Worm (Caenorhabditis elegans) whole organism, midembryonic: ENCODE data around the gene glb-12.

ENCODE experiments used
- T22C8.4 ChIP-seq: fragments of 200-800 bp; sonication (Bioruptor generic); IDR thresholded peaks from 2 replicates; pipeline ENCODE4 v1.3.6; 2022; ENCODE audit warnings: missing genetic modification characterization, missing compliant biosample characterization
- cog-1 ChIP-seq: sonication (generic microtip); optimal IDR thresholded peaks from 2 replicates; lab custom pipeline; 2016; ENCODE audit warnings: missing genetic modification characterization, missing compliant biosample characterization
- flt-1 ChIP-seq: fragments of 200-800 bp; sonication (Bioruptor generic); IDR thresholded peaks from 2 replicates; pipeline ENCODE4 v1.3.6; 2022; ENCODE audit warnings: missing genetic modification characterization, missing compliant biosample characterization
- klf-2 ChIP-seq: fragments of 200-800 bp; sonication (Bioruptor generic); conservative IDR thresholded peaks from 2 replicates; pipeline ENCODE4 v1.3.6; 2022; ENCODE audit warnings: missing genetic modification reagents, missing genetic modification characterization, missing compliant biosample characterization
- med-1 ChIP-seq: sonication (generic microtip); optimal IDR thresholded peaks from 2 replicates; lab custom pipeline; 2017; ENCODE audit warnings: missing genetic modification characterization, mild to moderate bottlenecking, missing compliant biosample characterization, antibody characterized with exemption, missing genetic modification reagents; ENCODE audit not compliant: insufficient read depth
- ref-1 ChIP-seq: fragments of 200-800 bp; sonication (Bioruptor generic); conservative IDR thresholded peaks from 2 replicates; pipeline ENCODE4 v1.3.6; 2022; ENCODE audit warnings: missing genetic modification reagents, missing genetic modification characterization, missing compliant biosample characterization
- tab-1 ChIP-seq: fragments of 200-800 bp; sonication (Bioruptor generic); IDR thresholded peaks from 2 replicates; pipeline ENCODE4 v1.3.6; 2022; ENCODE audit warnings: missing genetic modification characterization, missing compliant biosample characterization
- ztf-23 ChIP-seq: fragments of 200-800 bp; sonication (Bioruptor generic); IDR thresholded peaks from 2 replicates; pipeline ENCODE4 v1.3.6; 2022; ENCODE audit warnings: missing genetic modification reagents, missing genetic modification characterization, missing compliant biosample characterization
- ztf-29 ChIP-seq: fragments of 200-800 bp; sonication (Bioruptor generic); IDR thresholded peaks from 2 replicates; pipeline ENCODE4 v1.3.6; 2022; ENCODE audit warnings: missing genetic modification reagents, missing genetic modification characterization, missing compliant biosample characterization

Gene glb-12

ce11 chrII:10731552-10731951 is at the start of gene glb-12:
Gene glb-12 (minus strand): TSS chrII:10731652.
- TF ChIP-seq klf-2 (GFP tag; lab: Robert Waterston, UW) (no peak), cog-1 (tag; lab: Kevin White, UChicago) (no peak), ztf-29 (GFP tag; lab: Robert Waterston, UW) (no peak), T22C8.4 (GFP tag; lab: Robert Waterston, UW) (no peak), tab-1 (GFP tag; lab: Robert Waterston, UW) (no peak), med-1 (no peak)

ce11 chrII:10778026-10778425 is 46.6 kb upstream of the glb-12 start, which contains the start of gene mpz-1:
Gene mpz-1 (minus strand): TSS chrII:10778126.
- TF ChIP-seq ref-1 (GFP tag; lab: Robert Waterston, UW) = no peak
- no peak for TF ChIP-seq ztf-23
- no peak for TF ChIP-seq klf-2 (GFP tag; lab: Robert Waterston, UW)
- no peak for TF ChIP-seq cog-1 (tag; lab: Kevin White, UChicago)
- TF ChIP-seq T22C8.4 (GFP tag; lab: Robert Waterston, UW) = no peak
- no peak for TF ChIP-seq med-1
- TF ChIP-seq tab-1 (GFP tag; lab: Robert Waterston, UW) = no peak
- no peak for TF ChIP-seq ztf-29 (GFP tag; lab: Robert Waterston, UW)
- TF ChIP-seq flt-1 = no peak

ce11 chrII:10769291-10769690 is 37.8 kb upstream of the glb-12 start:
- no peak for TF ChIP-seq ref-1 (GFP tag; lab: Robert Waterston, UW)
- no peak for TF ChIP-seq ztf-29 (GFP tag; lab: Robert Waterston, UW)
- TF ChIP-seq ztf-23 = no peak
- TF ChIP-seq klf-2 (GFP tag; lab: Robert Waterston, UW) = no peak
- TF ChIP-seq tab-1 (GFP tag; lab: Robert Waterston, UW) = no peak
- TF ChIP-seq med-1 = no peak
- no peak for TF ChIP-seq cog-1 (tag; lab: Kevin White, UChicago)
- TF ChIP-seq T22C8.4 (GFP tag; lab: Robert Waterston, UW) = no peak
- TF ChIP-seq flt-1 = no peak

- TF ChIP-seq flt-1 (no peak), ztf-29 (GFP tag; lab: Robert Waterston, UW) (no peak), ztf-23 (no peak), ref-1 (GFP tag; lab: Robert Waterston, UW) (no peak), med-1 (no peak), tab-1 (GFP tag; lab: Robert Waterston, UW) (no peak), cog-1 (tag; lab: Kevin White, UChicago) (no peak)
These were observed 36.5 kb upstream of the glb-12 start for ce11 chrII:10767977-10768376.

DNA sequence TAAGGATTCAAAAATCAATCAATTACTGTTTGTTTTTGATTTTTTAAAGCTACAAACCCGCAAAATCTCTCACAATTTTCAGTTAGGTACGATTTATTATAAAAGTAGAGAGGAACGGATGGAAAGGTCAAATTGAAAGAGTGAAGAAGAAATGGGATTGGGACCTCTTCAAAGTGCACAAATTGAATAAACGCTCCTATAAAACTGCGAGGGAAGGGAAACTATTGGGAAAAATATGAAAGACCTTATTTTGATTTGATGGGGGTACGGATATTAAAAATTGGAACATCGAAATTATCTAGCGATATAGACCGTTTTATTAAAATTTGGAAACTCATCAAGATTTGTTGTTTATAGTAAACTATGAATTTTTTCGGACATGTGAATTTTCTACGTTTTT is 35.3 kb upstream of the glb-12 start:
- no peak for TF ChIP-seq klf-2 (GFP tag; lab: Robert Waterston, UW)

ce11 chrII:10765238-10765637 is 33.8 kb upstream of the glb-12 start:
- TF ChIP-seq flt-1 (no peak), klf-2 (GFP tag; lab: Robert Waterston, UW) (no peak), ztf-23 (no peak), ref-1 (GFP tag; lab: Robert Waterston, UW) (no peak), ztf-29 (GFP tag; lab: Robert Waterston, UW) (no peak), med-1 (no peak), cog-1 (tag; lab: Kevin White, UChicago) (no peak), tab-1 (GFP tag; lab: Robert Waterston, UW) (no peak), T22C8.4 (GFP tag; lab: Robert Waterston, UW) (no peak)

DNA sequence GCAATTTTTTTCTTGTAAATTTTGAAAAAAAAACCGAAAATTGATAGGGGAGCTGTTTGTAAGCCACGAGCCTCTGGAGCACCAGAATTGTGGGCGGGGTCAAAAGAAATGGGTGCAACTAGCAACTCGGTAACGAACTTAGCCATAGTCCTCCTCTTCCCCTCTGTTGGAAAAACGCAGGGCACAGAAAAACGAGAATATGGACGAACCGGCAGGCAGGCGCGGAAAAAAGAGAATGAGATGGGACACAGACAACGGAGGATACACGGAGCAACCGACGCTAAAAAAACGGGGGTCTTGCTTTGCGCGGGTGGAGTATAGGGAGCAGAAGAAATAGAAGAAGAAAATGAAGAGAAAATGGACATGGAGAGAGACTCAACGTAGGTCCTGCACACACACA is 30.2 kb upstream of the glb-12 start:
- TF ChIP-seq med-1 (no peak), tab-1 (GFP tag; lab: Robert Waterston, UW) (no peak), cog-1 (tag; lab: Kevin White, UChicago) (no peak), ztf-23 (no peak), ref-1 (GFP tag; lab: Robert Waterston, UW) (no peak), flt-1 (no peak), ztf-29 (GFP tag; lab: Robert Waterston, UW) (no peak), T22C8.4 (GFP tag; lab: Robert Waterston, UW) (no peak), klf-2 (GFP tag; lab: Robert Waterston, UW) (no peak)

DNA sequence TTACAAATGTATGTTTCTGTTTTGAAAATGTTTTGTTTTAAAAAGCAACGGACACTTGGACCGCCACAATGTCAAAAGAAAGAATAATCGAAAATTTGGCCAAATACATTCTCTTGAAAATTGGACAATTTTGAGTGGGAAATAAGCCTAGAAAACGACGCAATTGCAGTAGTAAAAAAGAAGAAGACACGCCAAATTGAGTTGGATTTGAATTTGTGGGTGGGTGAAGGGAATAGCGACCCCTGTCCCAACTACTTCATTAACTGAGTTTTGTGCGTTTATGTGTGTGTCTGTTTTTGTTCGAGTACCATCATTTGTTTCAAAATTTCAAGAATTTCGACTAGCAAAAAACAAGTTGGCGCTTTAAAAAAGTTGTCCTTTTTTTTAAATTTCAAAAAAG is 29.3 kb upstream of the glb-12 start:
- no peak for TF ChIP-seq klf-2 (GFP tag; lab: Robert Waterston, UW)
- TF ChIP-seq ztf-23 = no peak
- TF ChIP-seq ref-1 (GFP tag; lab: Robert Waterston, UW) = no peak
- no peak for TF ChIP-seq T22C8.4 (GFP tag; lab: Robert Waterston, UW)
- TF ChIP-seq cog-1 (tag; lab: Kevin White, UChicago) = no peak
- no peak for TF ChIP-seq tab-1 (GFP tag; lab: Robert Waterston, UW)
- no peak for TF ChIP-seq flt-1
- no peak for TF ChIP-seq med-1
- TF ChIP-seq ztf-29 (GFP tag; lab: Robert Waterston, UW) = no peak

DNA sequence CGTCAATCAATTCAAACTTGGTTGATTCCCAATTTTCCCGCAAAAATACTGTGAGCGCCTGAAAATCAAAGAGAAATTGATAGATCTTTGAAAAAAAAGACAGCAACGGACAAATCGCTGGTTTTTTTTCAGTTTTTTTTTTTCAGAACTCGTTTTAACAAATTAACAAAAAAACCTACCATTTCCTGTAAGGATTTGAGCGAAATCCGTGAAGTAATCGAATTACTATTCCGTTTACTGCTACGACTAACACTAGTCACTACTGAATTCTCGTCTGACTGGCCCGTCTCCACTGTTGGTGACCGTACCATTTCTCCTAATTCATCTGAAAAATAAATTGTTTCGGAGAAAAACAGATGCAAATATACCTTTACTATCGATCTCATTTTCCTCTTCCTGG is 28.0 kb upstream of the glb-12 start:
- TF ChIP-seq tab-1 (GFP tag; lab: Robert Waterston, UW) (no peak), cog-1 (tag; lab: Kevin White, UChicago) (no peak), ztf-23 (no peak), ztf-29 (GFP tag; lab: Robert Waterston, UW) (no peak), T22C8.4 (GFP tag; lab: Robert Waterston, UW) (no peak), flt-1 (no peak), klf-2 (GFP tag; lab: Robert Waterston, UW) (no peak), ref-1 (GFP tag; lab: Robert Waterston, UW) (no peak), med-1 (no peak)

ce11 chrII:10758951-10759350 is 27.5 kb upstream of the glb-12 start:
- TF ChIP-seq tab-1 (GFP tag; lab: Robert Waterston, UW) (no peak), cog-1 (tag; lab: Kevin White, UChicago) (no peak), ztf-23 (no peak), flt-1 (no peak), ztf-29 (GFP tag; lab: Robert Waterston, UW) (no peak)
